Fruit fly (Drosophila melanogaster) whole organism, prepupa: ENCODE measurements around the gene CG18764.

Experiments used
- Blimp-1 ChIP-seq: fragments of 200-800 bp; sonication (Bioruptor generic); optimal IDR thresholded peaks from 3 replicates; lab custom pipeline; 2017; ENCODE audit warnings: missing biosample characterization, missing genetic modification characterization, mild to moderate bottlenecking, moderate library complexity, missing genetic modification reagents
- CG10631 ChIP-seq: fragments of 200-800 bp; sonication (Bioruptor generic); optimal IDR thresholded peaks from 2 replicates; lab custom pipeline; 2016; ENCODE audit warnings: missing biosample characterization, missing genetic modification characterization
- CG10669 ChIP-seq: fragments of 200-800 bp; sonication (Bioruptor generic); optimal IDR thresholded peaks from 3 replicates; lab custom pipeline; 2018; ENCODE audit warnings: missing biosample characterization, mild to moderate bottlenecking, missing genetic modification characterization, moderate library complexity
- CG11762 ChIP-seq: fragments of 200-800 bp; sonication (Bioruptor generic); optimal IDR thresholded peaks from 3 replicates; lab custom pipeline; 2016; ENCODE audit warnings: missing biosample characterization, missing genetic modification characterization; ENCODE audit not compliant: insufficient read depth
- CG11902 ChIP-seq: fragments of 200-800 bp; sonication (Bioruptor generic); optimal IDR thresholded peaks from 3 replicates; lab custom pipeline; 2016; ENCODE audit warnings: missing biosample characterization, missing genetic modification characterization
- CG15336 ChIP-seq: fragments of 200-800 bp; sonication (Bioruptor generic); IDR thresholded peaks from 2 replicates; pipeline ENCODE4 v1.3.6; 2022; ENCODE audit warnings: missing biosample characterization, missing genetic modification characterization
- CG16779 ChIP-seq: fragments of 200-800 bp; sonication (Bioruptor generic); optimal IDR thresholded peaks from 3 replicates; lab custom pipeline; 2017; ENCODE audit warnings: missing biosample characterization, mild to moderate bottlenecking, missing genetic modification characterization
- CG3032 ChIP-seq: fragments of 200-800 bp; optimal IDR thresholded peaks from 2 replicates; lab custom pipeline; 2019; ENCODE audit warnings: missing biosample characterization, mild to moderate bottlenecking, missing genetic modification characterization, moderate library complexity
- CG32006 ChIP-seq: fragments of 200-800 bp; sonication (Bioruptor generic); optimal IDR thresholded peaks from 3 replicates; lab custom pipeline; 2017; ENCODE audit warnings: missing biosample characterization, mild to moderate bottlenecking, missing genetic modification characterization
- CG4318 ChIP-seq: fragments of 200-800 bp; sonication (Bioruptor generic); optimal IDR thresholded peaks from 3 replicates; lab custom pipeline; 2017; ENCODE audit warnings: missing biosample characterization, mild to moderate bottlenecking, missing genetic modification characterization
- CG6163 ChIP-seq: fragments of 200-800 bp; sonication (Bioruptor generic); IDR thresholded peaks from 3 replicates; pipeline ENCODE4 v1.3.6; 2022; ENCODE audit warnings: missing biosample characterization, missing genetic modification characterization
- CG6276 ChIP-seq: fragments of 200-800 bp; sonication (Bioruptor generic); optimal IDR thresholded peaks from 2 replicates; lab custom pipeline; 2017; ENCODE audit warnings: missing biosample characterization, mild to moderate bottlenecking, missing genetic modification characterization
- CG6792 ChIP-seq: fragments of 200-800 bp; sonication (Bioruptor generic); optimal IDR thresholded peaks from 3 replicates; lab custom pipeline; 2016; ENCODE audit warnings: missing biosample characterization, missing genetic modification characterization
- CG6808 ChIP-seq: fragments of 200-800 bp; sonication (Bioruptor generic); optimal IDR thresholded peaks from 3 replicates; lab custom pipeline; 2017; ENCODE audit warnings: missing biosample characterization, missing genetic modification characterization, mild to moderate bottlenecking, moderate library complexity, missing genetic modification reagents
- CG6854 ChIP-seq: fragments of 200-800 bp; sonication (Bioruptor generic); optimal IDR thresholded peaks from 2 replicates; lab custom pipeline; 2017; ENCODE audit warnings: missing biosample characterization, mild to moderate bottlenecking, missing genetic modification characterization
- CG8119 ChIP-seq: fragments of 200-800 bp; sonication (Bioruptor generic); IDR thresholded peaks from 3 replicates; pipeline ENCODE4 v1.3.6; 2022; ENCODE audit warnings: missing biosample characterization, missing genetic modification characterization
- CG9139 ChIP-seq: fragments of 200-800 bp; sonication (Bioruptor generic); optimal IDR thresholded peaks from 3 replicates; lab custom pipeline; 2017; ENCODE audit warnings: missing biosample characterization, mild to moderate bottlenecking, missing genetic modification characterization
- Eip78C ChIP-seq: fragments of 200-800 bp; sonication (Bioruptor generic); peaks from one replicate; lab custom pipeline; 2016; ENCODE audit warnings: missing biosample characterization, missing genetic modification characterization
- Eip93F ChIP-seq: fragments of 200-800 bp; sonication (Bioruptor generic); optimal IDR thresholded peaks from 2 replicates; lab custom pipeline; 2016; ENCODE audit warnings: missing biosample characterization, mild to moderate bottlenecking, missing genetic modification characterization
- Ets96B ChIP-seq: fragments of 200-800 bp; optimal IDR thresholded peaks from 2 replicates; lab custom pipeline; 2019; ENCODE audit warnings: missing biosample characterization, mild to moderate bottlenecking, missing genetic modification characterization, moderate library complexity
- Gug ChIP-seq: fragments of 200-800 bp; sonication (Bioruptor generic); IDR thresholded peaks from 2 replicates; pipeline ENCODE4 v1.3.6; 2022; ENCODE audit warnings: missing biosample characterization, missing genetic modification characterization
- Hr39 ChIP-seq: fragments of 200-800 bp; sonication (Bioruptor generic); optimal IDR thresholded peaks from 2 replicates; lab custom pipeline; 2016; ENCODE audit warnings: missing biosample characterization, missing genetic modification characterization
- Hr4 ChIP-seq: fragments of 200-800 bp; sonication (Bioruptor generic); optimal IDR thresholded peaks from 3 replicates; lab custom pipeline; 2016; ENCODE audit warnings: missing biosample characterization, missing genetic modification characterization
- Met ChIP-seq: fragments of 200-800 bp; sonication (Bioruptor generic); optimal IDR thresholded peaks from 3 replicates; lab custom pipeline; 2016; ENCODE audit warnings: missing biosample characterization, missing genetic modification characterization
- OdsH ChIP-seq: fragments of 200-800 bp; sonication (Bioruptor generic); optimal IDR thresholded peaks from 3 replicates; lab custom pipeline; 2016; ENCODE audit warnings: missing biosample characterization, missing genetic modification characterization
- Smox ChIP-seq: fragments of 200-800 bp; sonication (Bioruptor generic); optimal IDR thresholded peaks from 3 replicates; lab custom pipeline; 2016; ENCODE audit warnings: missing biosample characterization, missing genetic modification characterization
- Sox102F ChIP-seq: fragments of 200-800 bp; sonication (Bioruptor generic); optimal IDR thresholded peaks from 2 replicates; lab custom pipeline; 2016; ENCODE audit warnings: missing biosample characterization, mild to moderate bottlenecking, missing genetic modification characterization
- Sox15 ChIP-seq: fragments of 200-800 bp; sonication (Bioruptor generic); optimal IDR thresholded peaks from 3 replicates; lab custom pipeline; 2016; ENCODE audit warnings: missing biosample characterization, missing genetic modification characterization
- achi ChIP-seq: fragments of 200-800 bp; sonication (Bioruptor generic); optimal IDR thresholded peaks from 3 replicates; lab custom pipeline; 2016; ENCODE audit warnings: missing biosample characterization, missing genetic modification characterization
- dsx ChIP-seq: fragments of 200-800 bp; optimal IDR thresholded peaks from 3 replicates; lab custom pipeline; 2019; ENCODE audit warnings: missing biosample characterization, mild to moderate bottlenecking, missing genetic modification characterization, moderate library complexity; ENCODE audit not compliant: poor library complexity, severe bottlenecking
- eg ChIP-seq: fragments of 200-800 bp; sonication (Bioruptor generic); IDR thresholded peaks from 3 replicates; pipeline ENCODE4 v1.3.6; 2022; ENCODE audit warnings: missing biosample characterization, missing genetic modification characterization
- fd59A ChIP-seq: fragments of 200-800 bp; sonication (Bioruptor generic); optimal IDR thresholded peaks from 2 replicates; lab custom pipeline; 2017; ENCODE audit warnings: missing biosample characterization, mild to moderate bottlenecking, missing genetic modification characterization, missing genetic modification reagents
- fd85E ChIP-seq: fragments of 200-800 bp; sonication (Bioruptor generic); optimal IDR thresholded peaks from 3 replicates; lab custom pipeline; 2016; ENCODE audit warnings: missing biosample characterization, missing genetic modification characterization
- fkh ChIP-seq: fragments of 200-800 bp; sonication (Bioruptor generic); optimal IDR thresholded peaks from 3 replicates; lab custom pipeline; 2017; ENCODE audit warnings: missing biosample characterization, mild to moderate bottlenecking, missing genetic modification characterization, moderate library complexity
- lz ChIP-seq: fragments of 200-800 bp; sonication (Bioruptor generic); optimal IDR thresholded peaks from 3 replicates; lab custom pipeline; 2016; ENCODE audit warnings: missing biosample characterization, missing genetic modification characterization
- net ChIP-seq: fragments of 200-800 bp; sonication (Bioruptor generic); optimal IDR thresholded peaks from 3 replicates; lab custom pipeline; 2016; ENCODE audit warnings: missing biosample characterization, missing genetic modification characterization
- ss ChIP-seq, 2 experiments: fragments of 200-800 bp; sonication (Bioruptor generic); optimal IDR thresholded peaks; 2 replicates in 1 of 2; 3 replicates in 1 of 2; lab custom pipeline; 2017 to 2018; ENCODE audit warnings: mild to moderate bottlenecking in 2 of 2, missing biosample characterization in 2 of 2, missing genetic modification characterization in 2 of 2, moderate library complexity in 1 of 2
- svp ChIP-seq: fragments of 200-800 bp; sonication (Bioruptor generic); peaks from one replicate; lab custom pipeline; 2016; ENCODE audit warnings: missing biosample characterization, missing genetic modification characterization
- vri ChIP-seq: fragments of 200-800 bp; sonication (Bioruptor generic); optimal IDR thresholded peaks from 3 replicates; lab custom pipeline; 2016; ENCODE audit warnings: missing biosample characterization, mild to moderate bottlenecking, missing genetic modification characterization

Gene CG18764

dm6 chr3R:11617363-11617762 lies 9.3 kb upstream of the CG18764 start (continued):
- no peak for TF ChIP-seq dsx (GFP tag; lab: Kevin White, UChicago)
- TF ChIP-seq CG10669 = peak; percentile 19
- peak; percentile 66; the same call in 2 of the 3 replicates for TF ChIP-seq CG8119 (GFP tag; lab: Robert Waterston, UW)
- peak; percentile 41 for TF ChIP-seq achi (GFP tag; lab: Kevin White, UChicago)
- peak; percentile 11 for TF ChIP-seq CG6792 (GFP tag; lab: Kevin White, UChicago)
- TF ChIP-seq CG3032 (tag; lab: Kevin White, UChicago) = peak; percentile 15
- TF ChIP-seq eg (GFP tag; lab: Robert Waterston, UW) = peak; percentile 6; the same call in 1 of the 3 replicates
- peak; percentile 45 for TF ChIP-seq Ets96B (tag; lab: Kevin White, UChicago)
- TF ChIP-seq Met (GFP tag; lab: Kevin White, UChicago) = no peak
- TF ChIP-seq Hr39 (GFP tag; lab: Kevin White, UChicago) = no peak
- TF ChIP-seq CG9139 (GFP tag; lab: Kevin White, UChicago) = no peak
- TF ChIP-seq net (GFP tag; lab: Kevin White, UChicago) = no peak
- TF ChIP-seq CG6808 (GFP tag; lab: Kevin White, UChicago) = peak; percentile 7

dm6 chr3R:11617849-11618248 lies 8.8 kb upstream of the CG18764 start:
- TF ChIP-seq eg (GFP tag; lab: Robert Waterston, UW) (peak; percentile 51; the same call in 2 of the 3 replicates), ss (GFP tag; optimal IDR thresholded peaks at IDR 0.05; lab: Kevin White, UChicago) (peak in 1 of 2 experiments; percentile 84), Smox (GFP tag; lab: Kevin White, UChicago) (no peak), CG9139 (GFP tag; lab: Kevin White, UChicago) (no peak), CG15336 (GFP tag; lab: Robert Waterston, UW) (peak; percentile 11; the same call in 1 of the 2 replicates), Eip78C (GFP tag; lab: Kevin White, UChicago) (peak; percentile 4), Sox15 (no peak), CG16779 (tag; lab: Kevin White, UChicago) (no peak), Blimp-1 (GFP tag; lab: Kevin White, UChicago) (no peak), Sox102F (no peak), Gug (GFP tag; lab: Robert Waterston, UW) (no peak), Met (GFP tag; lab: Kevin White, UChicago) (no peak), svp (GFP tag; lab: Kevin White, UChicago) (no peak), Hr4 (GFP tag; lab: Kevin White, UChicago) (no peak), CG6854 (GFP tag; lab: Kevin White, UChicago) (no peak), CG6276 (GFP tag; lab: Kevin White, UChicago) (peak; percentile 10)

- TF ChIP-seq OdsH (GFP tag; lab: Kevin White, UChicago) (no peak), CG10631 (GFP tag; lab: Kevin White, UChicago) (peak; percentile 1), Eip78C (GFP tag; lab: Kevin White, UChicago) (peak; percentile 32), CG15336 (GFP tag; lab: Robert Waterston, UW) (peak; percentile 28; the same call in 1 of the 2 replicates)
Measured at dm6 chr3R:11618879-11619278, 7.8 kb upstream of the CG18764 start.

- TF ChIP-seq Eip93F = no peak
- peak; percentile 22 for TF ChIP-seq CG11902 (GFP tag; lab: Kevin White, UChicago)
- no peak for TF ChIP-seq fd59A
- no peak for TF ChIP-seq CG9139 (GFP tag; lab: Kevin White, UChicago)
- TF ChIP-seq OdsH (GFP tag; lab: Kevin White, UChicago) = peak; percentile 47
- no peak for TF ChIP-seq CG6808 (GFP tag; lab: Kevin White, UChicago)
- no peak for TF ChIP-seq fkh
- no peak for TF ChIP-seq Smox (GFP tag; lab: Kevin White, UChicago)
- peak; percentile 73 for TF ChIP-seq lz (GFP tag; lab: Kevin White, UChicago)
- no peak for TF ChIP-seq Sox102F
- no peak for TF ChIP-seq CG32006
- TF ChIP-seq CG10669 = no peak
- TF ChIP-seq achi (GFP tag; lab: Kevin White, UChicago) = peak; percentile 30
- peak; percentile 54 for TF ChIP-seq CG6854 (GFP tag; lab: Kevin White, UChicago)
- TF ChIP-seq CG11762 (GFP tag; lab: Kevin White, UChicago) = peak; percentile 27
- TF ChIP-seq Met (GFP tag; lab: Kevin White, UChicago) = no peak
- TF ChIP-seq CG3032 (tag; lab: Kevin White, UChicago) = peak; percentile 52
- TF ChIP-seq CG6276 (GFP tag; lab: Kevin White, UChicago) = no peak
- no peak for TF ChIP-seq fd85E (GFP tag; lab: Kevin White, UChicago)
- no peak for TF ChIP-seq CG6163 (GFP tag; lab: Robert Waterston, UW)
- peak; percentile 65 for TF ChIP-seq Hr39 (GFP tag; lab: Kevin White, UChicago)
- no peak for TF ChIP-seq vri (GFP tag; lab: Kevin White, UChicago)
- TF ChIP-seq Eip78C (GFP tag; lab: Kevin White, UChicago) = peak; percentile 68
- TF ChIP-seq eg (GFP tag; lab: Robert Waterston, UW) = peak; percentile 70; the same call in 2 of the 3 replicates
- TF ChIP-seq svp (GFP tag; lab: Kevin White, UChicago) = no peak
- TF ChIP-seq Gug (GFP tag; lab: Robert Waterston, UW) = peak; percentile 50; the same call in 1 of the 2 replicates
- TF ChIP-seq CG8119 (GFP tag; lab: Robert Waterston, UW) = peak; percentile 37; the same call in 1 of the 3 replicates
- no peak; the same call in 1 of the 2 replicates for TF ChIP-seq CG15336 (GFP tag; lab: Robert Waterston, UW)
- TF ChIP-seq CG4318 (GFP tag; lab: Kevin White, UChicago) = no peak
Measured at dm6 chr3R:11619709-11620409, 6.8 kb upstream of the CG18764 start, which contains the start of the genes Jupiter and CG14710. Gene Jupiter (minus strand): TSS chr3R:11619906. Gene CG14710 (plus strand): TSS chr3R:11620090.
